Worm (Caenorhabditis elegans): ENCODE data around the gene F58G6.7.

The F58G6.7 gene

ce11 chrIV:9657753-9658152, 3.6 kb downstream of the F58G6.7 start, which contains the start of gene acc-1:
Gene acc-1 (plus strand): TSS chrIV:9658053.
- TF ChIP-seq ceh-83 (GFP tag; optimal IDR thresholded peaks at IDR 0.05): no peak
- no peak for TF ChIP-seq blmp-1 (tag; optimal IDR thresholded peaks at IDR 0.05)
- TF ChIP-seq nhr-237 (tag; optimal IDR thresholded peaks at IDR 0.05): no peak
- TF ChIP-seq lsy-2 (tag; optimal IDR thresholded peaks at IDR 0.05): no peak
- TF ChIP-seq ztf-11 (tag; optimal IDR thresholded peaks at IDR 0.05): no peak
- TF ChIP-seq ces-1 (GFP tag; optimal IDR thresholded peaks at IDR 0.05): no peak
- no peak for TF ChIP-seq unc-120 (tag; optimal IDR thresholded peaks at IDR 0.05; ENCODE audit: poor library complexity, severe bottlenecking)
- TF ChIP-seq snpc-4 (tag; optimal IDR thresholded peaks at IDR 0.05): no peak
- TF ChIP-seq lin-32 (GFP tag; optimal IDR thresholded peaks at IDR 0.05): no peak
- no peak for TF ChIP-seq ceh-39 (tag; optimal IDR thresholded peaks at IDR 0.05)
- no peak for TF ChIP-seq bed-3 (GFP tag; optimal IDR thresholded peaks at IDR 0.05)
- no peak for TF ChIP-seq sptf-1 (tag; optimal IDR thresholded peaks at IDR 0.05)
- no peak for TF ChIP-seq M03D4.4 (tag; optimal IDR thresholded peaks at IDR 0.05)
- no peak for TF ChIP-seq drap-1 (GFP tag; optimal IDR thresholded peaks at IDR 0.05)

- no peak for TF ChIP-seq lsy-2 (tag; optimal IDR thresholded peaks at IDR 0.05)
- peak; percentile 61 for TF ChIP-seq ces-1 (GFP tag; optimal IDR thresholded peaks at IDR 0.05)
These were observed 5.9 kb downstream of the F58G6.7 start for ce11 chrIV:9659999-9660398.

ce11 chrIV:9667084-9667483, 13.0 kb downstream of the F58G6.7 start:
- no peak for TF ChIP-seq unc-120 (tag; optimal IDR thresholded peaks at IDR 0.05; ENCODE audit: poor library complexity, severe bottlenecking)
- peak; percentile 40 for TF ChIP-seq unc-62 (GFP tag; optimal IDR thresholded peaks at IDR 0.05)
- TF ChIP-seq pha-4 (tag; optimal IDR thresholded peaks at IDR 0.05): peak; percentile 50
- TF ChIP-seq elt-3 (tag; optimal IDR thresholded peaks at IDR 0.05): peak; percentile 4
- TF ChIP-seq nhr-237 (tag; optimal IDR thresholded peaks at IDR 0.05): peak; percentile 53
- TF ChIP-seq lin-13 (tag; optimal IDR thresholded peaks at IDR 0.05): no peak
- TF ChIP-seq tbx-8 (GFP tag; optimal IDR thresholded peaks at IDR 0.05): no peak
- TF ChIP-seq nhr-76 (tag; optimal IDR thresholded peaks at IDR 0.05): no peak
- TF ChIP-seq unc-39 (tag; optimal IDR thresholded peaks at IDR 0.05): no peak
- TF ChIP-seq cnd-1 (tag; optimal IDR thresholded peaks at IDR 0.05): no peak
- TF ChIP-seq M03D4.4 (tag; optimal IDR thresholded peaks at IDR 0.05): no peak
- no peak for TF ChIP-seq mls-2 (tag; optimal IDR thresholded peaks at IDR 0.05)
- TF ChIP-seq ces-1 (GFP tag; optimal IDR thresholded peaks at IDR 0.05): no peak
- TF ChIP-seq drap-1 (GFP tag; optimal IDR thresholded peaks at IDR 0.05): no peak
- peak; percentile 78 for TF ChIP-seq elt-1 (tag; optimal IDR thresholded peaks at IDR 0.05; ENCODE audit: borderline replicate concordance, insufficient read depth)
- TF ChIP-seq ztf-11 (tag; optimal IDR thresholded peaks at IDR 0.05): no peak
- TF ChIP-seq ceh-39 (tag; optimal IDR thresholded peaks at IDR 0.05): peak; percentile 24
- no peak for TF ChIP-seq sptf-1 (tag; optimal IDR thresholded peaks at IDR 0.05)
- no peak for TF ChIP-seq hlh-1 (tag; optimal IDR thresholded peaks at IDR 0.05)
- TF ChIP-seq mab-5 (tag; optimal IDR thresholded peaks at IDR 0.05): no peak
- no peak for TF ChIP-seq ham-2 (GFP tag; optimal IDR thresholded peaks at IDR 0.05)
- no peak for TF ChIP-seq zip-8 (tag; optimal IDR thresholded peaks at IDR 0.05)
- no peak for TF ChIP-seq snpc-4 (tag; optimal IDR thresholded peaks at IDR 0.05)
- no peak for TF ChIP-seq blmp-1 (tag; optimal IDR thresholded peaks at IDR 0.05)
- peak; percentile 27 for TF ChIP-seq lsy-2 (tag; optimal IDR thresholded peaks at IDR 0.05)

- no peak for TF ChIP-seq blmp-1 (tag; optimal IDR thresholded peaks at IDR 0.05)
- TF ChIP-seq lsy-2 (tag; optimal IDR thresholded peaks at IDR 0.05): no peak
- TF ChIP-seq mab-5 (tag; optimal IDR thresholded peaks at IDR 0.05): no peak
- no peak for TF ChIP-seq ztf-11 (tag; optimal IDR thresholded peaks at IDR 0.05)
- no peak for TF ChIP-seq mls-2 (tag; optimal IDR thresholded peaks at IDR 0.05)
- no peak for TF ChIP-seq tbx-8 (GFP tag; optimal IDR thresholded peaks at IDR 0.05)
- no peak for TF ChIP-seq ceh-43 (GFP tag; optimal IDR thresholded peaks at IDR 0.05)
- TF ChIP-seq unc-120 (tag; optimal IDR thresholded peaks at IDR 0.05; ENCODE audit: poor library complexity, severe bottlenecking): no peak
These were observed 14.1 kb downstream of the F58G6.7 start for ce11 chrIV:9668103-9668672.

ce11 chrIV:9669969-9670368, 15.9 kb downstream of the F58G6.7 start:
- no peak for TF ChIP-seq mls-2 (tag; optimal IDR thresholded peaks at IDR 0.05)
